Comparison of ENCODE assay signal across 2 worm cellular contexts in genomic region chrIV:12078907-12079523, ce11.
TF ChIP-seq lines count a peak whose summit lies in the region.

Gene lex-1 (plus strand): TSS chrIV:12079473.

TF ChIP-seq in whole organism, L1 larva, 84 proteins besides CTCF, POLR2A, EP300 and RAD21 (continued from another document):
- TF ChIP-seq irx-1 (tag; optimal IDR thresholded peaks at IDR 0.05; lab: Kevin White, UChicago) (no peak), nhr-28 (tag; optimal IDR thresholded peaks at IDR 0.05; lab: Kevin White, UChicago) (no peak), hlh-4 (tag; optimal IDR thresholded peaks at IDR 0.05; lab: Kevin White, UChicago) (no peak), mab-9 (GFP tag; IDR thresholded peaks at IDR 0.05; lab: Robert Waterston, UW) (no peak), sup-37 (GFP tag; optimal IDR thresholded peaks at IDR 0.05; lab: Kevin White, UChicago) (no peak), pag-3 (tag; optimal IDR thresholded peaks at IDR 0.05; lab: Kevin White, UChicago; ENCODE audit: borderline replicate concordance, insufficient read depth) (no peak), pax-3 (tag; optimal IDR thresholded peaks at IDR 0.05; lab: Kevin White, UChicago) (no peak), egl-27 (tag; optimal IDR thresholded peaks at IDR 0.05; lab: Kevin White, UChicago) (no peak), nhr-12 (tag; optimal IDR thresholded peaks at IDR 0.05; lab: Kevin White, UChicago) (no peak), unc-62 (GFP tag; optimal IDR thresholded peaks at IDR 0.05; lab: Kevin White, UChicago) (no peak), mef-2 (tag; optimal IDR thresholded peaks at IDR 0.05; lab: Kevin White, UChicago) (no peak), efl-1 (optimal IDR thresholded peaks at IDR 0.05; lab: Kevin White, UChicago) (peak; percentile 18 to 79), efl-1 (GFP tag; optimal IDR thresholded peaks at IDR 0.05 in 1 of 2; lab: Kevin White, UChicago) (peak; percentile 85 to 98), egl-13 (tag; optimal IDR thresholded peaks at IDR 0.05; lab: Kevin White, UChicago) (no peak), efl-3 (GFP tag; optimal IDR thresholded peaks at IDR 0.05; lab: Kevin White, UChicago) (no peak), xbp-1 (tag; optimal IDR thresholded peaks at IDR 0.05; lab: Kevin White, UChicago) (peak; percentile 36), hlh-17 (GFP tag; optimal IDR thresholded peaks at IDR 0.05; lab: Kevin White, UChicago; ENCODE audit: borderline replicate concordance) (no peak), ceh-88 (GFP tag; IDR thresholded peaks at IDR 0.05; lab: Robert Waterston, UW) (no peak), skn-1 (tag; optimal IDR thresholded peaks at IDR 0.05; lab: Kevin White, UChicago) (peak; percentile 37), nhr-20 (tag; optimal IDR thresholded peaks at IDR 0.05; lab: Kevin White, UChicago) (peak; percentile 38), aha-1 (tag; optimal IDR thresholded peaks at IDR 0.05; lab: Kevin White, UChicago) (no peak), unc-30 (tag; optimal IDR thresholded peaks at IDR 0.05; lab: Kevin White, UChicago) (no peak), F16B12.6 (tag; optimal IDR thresholded peaks at IDR 0.05; lab: Kevin White, UChicago) (peak; percentile 20), fkh-4 (tag; optimal IDR thresholded peaks at IDR 0.05; lab: Kevin White, UChicago; ENCODE audit: borderline replicate concordance) (no peak), ztf-4 (tag; optimal IDR thresholded peaks at IDR 0.05; lab: Kevin White, UChicago) (no peak), unc-86 (tag; optimal IDR thresholded peaks at IDR 0.05; lab: Kevin White, UChicago) (no peak), C34B4.2 (tag; optimal IDR thresholded peaks at IDR 0.05; lab: Kevin White, UChicago) (no peak), dpl-1 (GFP tag; optimal IDR thresholded peaks at IDR 0.05; lab: Kevin White, UChicago) (peak; percentile 61 to 86 (median 80)), dsc-1 (tag; optimal IDR thresholded peaks at IDR 0.05; lab: Kevin White, UChicago) (no peak), elt-2 (tag; optimal IDR thresholded peaks at IDR 0.05; lab: Kevin White, UChicago) (no peak), alr-1 (tag; optimal IDR thresholded peaks at IDR 0.05; lab: Kevin White, UChicago; ENCODE audit: borderline replicate concordance) (no peak), rnt-1 (tag; optimal IDR thresholded peaks at IDR 0.05; lab: Kevin White, UChicago) (no peak), isw-1 (GFP tag; IDR thresholded peaks at IDR 0.05; lab: Robert Waterston, UW) (no peak), vab-15 (tag; optimal IDR thresholded peaks at IDR 0.05; lab: Kevin White, UChicago) (no peak), nhr-47 (tag; optimal IDR thresholded peaks at IDR 0.05; lab: Kevin White, UChicago) (peak; percentile 6), Y116A8C.19 (tag; optimal IDR thresholded peaks at IDR 0.05; lab: Kevin White, UChicago; ENCODE audit: borderline replicate concordance) (no peak), fkh-8 (tag; optimal IDR thresholded peaks at IDR 0.05; lab: Kevin White, UChicago) (peak; percentile 21), lin-39 (tag; optimal IDR thresholded peaks at IDR 0.05; lab: Kevin White, UChicago) (no peak), tlp-1 (tag; optimal IDR thresholded peaks at IDR 0.05; lab: Kevin White, UChicago) (no peak), sptf-1 (tag; optimal IDR thresholded peaks at IDR 0.05; lab: Kevin White, UChicago) (no peak), unc-130 (tag; optimal IDR thresholded peaks at IDR 0.05; lab: Kevin White, UChicago) (no peak), nhr-11 (tag; optimal IDR thresholded peaks at IDR 0.05; lab: Kevin White, UChicago) (no peak), mdl-1 (tag; optimal IDR thresholded peaks at IDR 0.05; lab: Kevin White, UChicago) (peak in 1 of 2 experiments; percentile 76), tbx-2 (tag; optimal IDR thresholded peaks at IDR 0.05; lab: Kevin White, UChicago) (peak; percentile 4), ztf-11 (tag; optimal IDR thresholded peaks at IDR 0.05; lab: Kevin White, UChicago) (no peak), nhr-84 (tag; optimal IDR thresholded peaks at IDR 0.05; lab: Kevin White, UChicago) (no peak), jun-1 (tag; optimal IDR thresholded peaks at IDR 0.05; lab: Kevin White, UChicago) (no peak), lin-14 (GFP tag; optimal IDR thresholded peaks at IDR 0.05; lab: Kevin White, UChicago) (peak; percentile 40), mep-1 (tag; optimal IDR thresholded peaks at IDR 0.05; lab: Kevin White, UChicago) (peak; percentile 56), nhr-237 (tag; optimal IDR thresholded peaks at IDR 0.05; lab: Kevin White, UChicago) (no peak), nhr-19 (GFP tag; conservative IDR thresholded peaks at IDR 0.05; lab: Robert Waterston, UW) (no peak), lin-15B (tag; optimal IDR thresholded peaks at IDR 0.05; lab: Kevin White, UChicago) (peak; percentile 71)
TF ChIP-seq in whole organism, L1 larva: peak in this region for 22.

TF ChIP-seq in whole organism, L3 larva, 47 proteins besides CTCF, POLR2A, EP300 and RAD21 (continued from another document):
- TF ChIP-seq fkh-2 (tag; optimal IDR thresholded peaks at IDR 0.05; lab: Kevin White, UChicago) (no peak), nhr-25 (tag; optimal IDR thresholded peaks at IDR 0.05; lab: Kevin White, UChicago) (no peak), mdl-1 (tag; optimal IDR thresholded peaks at IDR 0.05; lab: Kevin White, UChicago) (no peak), daf-12 (tag; optimal IDR thresholded peaks at IDR 0.05; lab: Kevin White, UChicago) (no peak), nhr-43 (tag; optimal IDR thresholded peaks at IDR 0.05; lab: Kevin White, UChicago; ENCODE audit: poor library complexity, severe bottlenecking) (no peak), unc-39 (tag; optimal IDR thresholded peaks at IDR 0.05; lab: Kevin White, UChicago) (no peak), ceh-82 (tag; optimal IDR thresholded peaks at IDR 0.05; lab: Kevin White, UChicago) (no peak), tbx-2 (tag; optimal IDR thresholded peaks at IDR 0.05; lab: Kevin White, UChicago) (no peak), egl-27 (tag; optimal IDR thresholded peaks at IDR 0.05; lab: Kevin White, UChicago) (no peak), lsy-12 (tag; optimal IDR thresholded peaks at IDR 0.05; lab: Kevin White, UChicago) (no peak), ama-1 (optimal IDR thresholded peaks at IDR 0.05; lab: Kevin White, UChicago) (no peak)
TF ChIP-seq in whole organism, L3 larva: peak in this region for 8.
